Worm (Caenorhabditis elegans) whole organism, L4 larva: ENCODE results near the gene dhs-20.

ENCODE experiments used
- D1046.2 ChIP-seq: fragments of 200-800 bp; sonication (Bioruptor generic); IDR thresholded peaks from 2 replicates; pipeline ENCODE4 v1.3.6; 2022; ENCODE audit warnings: missing genetic modification characterization, missing compliant biosample characterization
- F49E8.2 ChIP-seq: sonication (generic microtip); optimal IDR thresholded peaks from 2 replicates; lab custom pipeline; 2016; ENCODE audit warnings: missing compliant biosample characterization, mild to moderate bottlenecking, missing genetic modification characterization, borderline replicate concordance
- Y75B8A.6 ChIP-seq: fragments of 200-800 bp; sonication (Bioruptor generic); IDR thresholded peaks from 2 replicates; pipeline ENCODE4 v1.3.6; 2022; ENCODE audit warnings: missing genetic modification reagents, missing genetic modification characterization, missing compliant biosample characterization
- aly-2 ChIP-seq: sonication (generic microtip); optimal IDR thresholded peaks from 2 replicates; lab custom pipeline; 2018; ENCODE audit warnings: missing biosample characterization, missing genetic modification characterization
- egl-27 ChIP-seq: sonication (generic microtip); optimal IDR thresholded peaks from 3 replicates; lab custom pipeline; 2017; ENCODE audit warnings: missing biosample characterization, missing genetic modification reagents, missing genetic modification characterization
- fos-1 ChIP-seq: fragments of 150-350 bp; optimal IDR thresholded peaks from 2 replicates; lab custom pipeline; 2014; ENCODE audit warnings: missing biosample characterization, missing genetic modification characterization
- hlh-30 ChIP-seq: sonication (generic microtip); optimal IDR thresholded peaks from 2 replicates; lab custom pipeline; 2017; ENCODE audit warnings: antibody characterized with exemption, mild to moderate bottlenecking, missing genetic modification characterization, missing compliant biosample characterization; ENCODE audit not compliant: insufficient read depth
- lin-13 ChIP-seq: fragments of 150-350 bp; optimal IDR thresholded peaks from 2 replicates; lab custom pipeline; 2014; ENCODE audit warnings: missing biosample characterization, missing genetic modification reagents, missing genetic modification characterization
- lin-15B ChIP-seq: fragments of 150-350 bp; sonication (generic microtip); optimal IDR thresholded peaks from 3 replicates; lab custom pipeline; 2014; ENCODE audit warnings: missing biosample characterization, missing genetic modification characterization
- mdl-1 ChIP-seq, 2 experiments: fragments of 150-350 bp in 1 of 2; sonication (generic microtip) in 1 of 2; optimal IDR thresholded peaks; 2 replicates each; lab custom pipeline; 2014 to 2017; ENCODE audit warnings: missing biosample characterization in 2 of 2, missing genetic modification characterization in 2 of 2
- nhr-11 ChIP-seq: fragments of 150-350 bp; optimal IDR thresholded peaks from 2 replicates; lab custom pipeline; 2014; ENCODE audit warnings: missing biosample characterization, missing genetic modification characterization
- unc-62 ChIP-seq, 3 experiments: fragments of 150-350 bp in 1 of 3; sonication (generic microtip); optimal IDR thresholded peaks in 2 of 3; peaks in 1 of 3; 1 replicate in 1 of 3; 2 replicates in 2 of 3; lab custom pipeline; 2014 to 2017; ENCODE audit warnings: missing biosample characterization in 3 of 3, missing genetic modification characterization in 3 of 3, missing genetic modification reagents in 3 of 3, missing genotype in 1 of 3

DNA sequence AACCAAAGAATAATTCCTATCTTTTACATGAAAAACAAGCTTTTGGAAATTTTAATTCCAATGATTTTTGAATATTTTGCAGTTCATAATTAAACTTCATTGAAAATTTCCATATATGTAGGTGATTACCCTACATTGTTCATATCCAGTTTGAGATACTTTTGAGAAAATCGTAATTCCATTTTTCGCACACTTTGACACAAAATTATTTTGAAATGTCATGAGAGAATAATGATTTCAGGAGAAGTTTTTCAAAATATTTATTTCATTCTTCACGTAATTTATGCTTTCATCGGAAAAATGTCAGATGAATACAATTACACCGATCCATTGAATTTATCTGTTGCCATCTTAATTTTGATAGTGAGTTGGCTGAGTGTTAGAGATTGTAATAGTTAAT lies 21.2 kb downstream of the dhs-20 start, which contains the start of gene srx-88:
- TF ChIP-seq nhr-11 (tag; lab: Kevin White, UChicago) (no peak), F49E8.2 (tag; lab: Kevin White, UChicago) (no peak), hlh-30 (no peak), aly-2 (no peak), Y75B8A.6 (GFP tag; lab: Robert Waterston, UW) (no peak), unc-62 (GFP tag; optimal IDR thresholded peaks at IDR 0.05 in 1 of 2; lab: Kevin White, UChicago) (no peak), unc-62 (tag; optimal IDR thresholded peaks at IDR 0.05; lab: Kevin White, UChicago) (no peak), egl-27 (tag; lab: Kevin White, UChicago) (no peak), fos-1 (tag; lab: Kevin White, UChicago) (no peak), mdl-1 (tag; optimal IDR thresholded peaks at IDR 0.05; lab: Kevin White, UChicago) (no peak), lin-13 (GFP tag; lab: Kevin White, UChicago) (no peak), lin-15B (tag; lab: Kevin White, UChicago) (no peak), D1046.2 (no peak)
